Fruit fly (Drosophila melanogaster) whole organism, prepupa: ENCODE data around the gene AsnS.

Source experiments
- CG10631 ChIP-seq: fragments of 200-800 bp; sonication (Bioruptor generic); optimal IDR thresholded peaks from 2 replicates; lab custom pipeline; 2016; ENCODE audit warnings: missing biosample characterization, missing genetic modification characterization
- CG10669 ChIP-seq: fragments of 200-800 bp; sonication (Bioruptor generic); optimal IDR thresholded peaks from 3 replicates; lab custom pipeline; 2018; ENCODE audit warnings: missing biosample characterization, mild to moderate bottlenecking, missing genetic modification characterization, moderate library complexity
- CG11294 ChIP-seq: fragments of 200-800 bp; sonication (Bioruptor generic); IDR thresholded peaks from 2 replicates; pipeline ENCODE4 v1.3.6; 2022; ENCODE audit warnings: missing biosample characterization, missing genetic modification characterization
- CG11762 ChIP-seq: fragments of 200-800 bp; sonication (Bioruptor generic); optimal IDR thresholded peaks from 3 replicates; lab custom pipeline; 2016; ENCODE audit warnings: missing biosample characterization, missing genetic modification characterization; ENCODE audit not compliant: insufficient read depth
- CG11902 ChIP-seq: fragments of 200-800 bp; sonication (Bioruptor generic); optimal IDR thresholded peaks from 3 replicates; lab custom pipeline; 2016; ENCODE audit warnings: missing biosample characterization, missing genetic modification characterization
- CG15336 ChIP-seq: fragments of 200-800 bp; sonication (Bioruptor generic); IDR thresholded peaks from 2 replicates; pipeline ENCODE4 v1.3.6; 2022; ENCODE audit warnings: missing biosample characterization, missing genetic modification characterization
- CG1621 ChIP-seq: fragments of 200-800 bp; sonication (Bioruptor generic); optimal IDR thresholded peaks from 3 replicates; lab custom pipeline; 2018; ENCODE audit warnings: missing biosample characterization, mild to moderate bottlenecking, missing genetic modification characterization
- CG16779 ChIP-seq: fragments of 200-800 bp; sonication (Bioruptor generic); optimal IDR thresholded peaks from 3 replicates; lab custom pipeline; 2017; ENCODE audit warnings: missing biosample characterization, mild to moderate bottlenecking, missing genetic modification characterization
- CG3032 ChIP-seq: fragments of 200-800 bp; optimal IDR thresholded peaks from 2 replicates; lab custom pipeline; 2019; ENCODE audit warnings: missing biosample characterization, mild to moderate bottlenecking, missing genetic modification characterization, moderate library complexity
- CG31627 ChIP-seq: fragments of 200-800 bp; sonication (Bioruptor generic); optimal IDR thresholded peaks from 3 replicates; lab custom pipeline; 2016; ENCODE audit warnings: missing biosample characterization, missing genetic modification characterization
- CG32006 ChIP-seq: fragments of 200-800 bp; sonication (Bioruptor generic); optimal IDR thresholded peaks from 3 replicates; lab custom pipeline; 2017; ENCODE audit warnings: missing biosample characterization, mild to moderate bottlenecking, missing genetic modification characterization
- CG34406 ChIP-seq: fragments of 200-800 bp; sonication (Bioruptor generic); optimal IDR thresholded peaks from 3 replicates; lab custom pipeline; 2016; ENCODE audit warnings: missing biosample characterization, missing genetic modification characterization
- CG3919 ChIP-seq: fragments of 200-800 bp; sonication (Bioruptor generic); optimal IDR thresholded peaks from 3 replicates; lab custom pipeline; 2016; ENCODE audit warnings: missing biosample characterization, missing genetic modification characterization
- CG4318 ChIP-seq: fragments of 200-800 bp; sonication (Bioruptor generic); optimal IDR thresholded peaks from 3 replicates; lab custom pipeline; 2017; ENCODE audit warnings: missing biosample characterization, mild to moderate bottlenecking, missing genetic modification characterization
- CG6163 ChIP-seq: fragments of 200-800 bp; sonication (Bioruptor generic); IDR thresholded peaks from 3 replicates; pipeline ENCODE4 v1.3.6; 2022; ENCODE audit warnings: missing biosample characterization, missing genetic modification characterization
- CG6792 ChIP-seq: fragments of 200-800 bp; sonication (Bioruptor generic); optimal IDR thresholded peaks from 3 replicates; lab custom pipeline; 2016; ENCODE audit warnings: missing biosample characterization, missing genetic modification characterization
- CG6808 ChIP-seq: fragments of 200-800 bp; sonication (Bioruptor generic); optimal IDR thresholded peaks from 3 replicates; lab custom pipeline; 2017; ENCODE audit warnings: missing biosample characterization, missing genetic modification characterization, mild to moderate bottlenecking, moderate library complexity, missing genetic modification reagents
- CG6854 ChIP-seq: fragments of 200-800 bp; sonication (Bioruptor generic); optimal IDR thresholded peaks from 2 replicates; lab custom pipeline; 2017; ENCODE audit warnings: missing biosample characterization, mild to moderate bottlenecking, missing genetic modification characterization
- CG7368 ChIP-seq: fragments of 200-800 bp; sonication (Bioruptor generic); optimal IDR thresholded peaks from 3 replicates; lab custom pipeline; 2016; ENCODE audit warnings: missing biosample characterization, missing genetic modification characterization
- CG8119 ChIP-seq: fragments of 200-800 bp; sonication (Bioruptor generic); IDR thresholded peaks from 3 replicates; pipeline ENCODE4 v1.3.6; 2022; ENCODE audit warnings: missing biosample characterization, missing genetic modification characterization
- CG8319 ChIP-seq: fragments of 200-800 bp; sonication (Bioruptor generic); optimal IDR thresholded peaks from 3 replicates; lab custom pipeline; 2016; ENCODE audit warnings: missing biosample characterization, missing genetic modification characterization
- CG8632 ChIP-seq: fragments of 200-800 bp; sonication (Bioruptor generic); optimal IDR thresholded peaks from 3 replicates; lab custom pipeline; 2016; ENCODE audit warnings: missing biosample characterization, missing genetic modification characterization
- CG9139 ChIP-seq: fragments of 200-800 bp; sonication (Bioruptor generic); optimal IDR thresholded peaks from 3 replicates; lab custom pipeline; 2017; ENCODE audit warnings: missing biosample characterization, mild to moderate bottlenecking, missing genetic modification characterization
- Eip75B ChIP-seq: fragments of 200-800 bp; sonication (Bioruptor generic); optimal IDR thresholded peaks from 3 replicates; lab custom pipeline; 2016; ENCODE audit warnings: missing biosample characterization, missing genetic modification characterization
- Eip78C ChIP-seq: fragments of 200-800 bp; sonication (Bioruptor generic); peaks from one replicate; lab custom pipeline; 2016; ENCODE audit warnings: missing biosample characterization, missing genetic modification characterization
- Eip93F ChIP-seq: fragments of 200-800 bp; sonication (Bioruptor generic); optimal IDR thresholded peaks from 2 replicates; lab custom pipeline; 2016; ENCODE audit warnings: missing biosample characterization, mild to moderate bottlenecking, missing genetic modification characterization
- Ets21C ChIP-seq: fragments of 200-800 bp; sonication (Bioruptor generic); optimal IDR thresholded peaks from 3 replicates; lab custom pipeline; 2016; ENCODE audit warnings: missing biosample characterization, missing genetic modification characterization
- Ets96B ChIP-seq: fragments of 200-800 bp; optimal IDR thresholded peaks from 2 replicates; lab custom pipeline; 2019; ENCODE audit warnings: missing biosample characterization, mild to moderate bottlenecking, missing genetic modification characterization, moderate library complexity
- Gug ChIP-seq: fragments of 200-800 bp; sonication (Bioruptor generic); IDR thresholded peaks from 2 replicates; pipeline ENCODE4 v1.3.6; 2022; ENCODE audit warnings: missing biosample characterization, missing genetic modification characterization
- Lpt ChIP-seq: fragments of 200-800 bp; sonication (Bioruptor generic); optimal IDR thresholded peaks from 3 replicates; lab custom pipeline; 2016; ENCODE audit warnings: missing biosample characterization, missing genetic modification characterization
- Met ChIP-seq: fragments of 200-800 bp; sonication (Bioruptor generic); optimal IDR thresholded peaks from 3 replicates; lab custom pipeline; 2016; ENCODE audit warnings: missing biosample characterization, missing genetic modification characterization
- OdsH ChIP-seq: fragments of 200-800 bp; sonication (Bioruptor generic); optimal IDR thresholded peaks from 3 replicates; lab custom pipeline; 2016; ENCODE audit warnings: missing biosample characterization, missing genetic modification characterization
- Smox ChIP-seq: fragments of 200-800 bp; sonication (Bioruptor generic); optimal IDR thresholded peaks from 3 replicates; lab custom pipeline; 2016; ENCODE audit warnings: missing biosample characterization, missing genetic modification characterization
- Sox102F ChIP-seq: fragments of 200-800 bp; sonication (Bioruptor generic); optimal IDR thresholded peaks from 2 replicates; lab custom pipeline; 2016; ENCODE audit warnings: missing biosample characterization, mild to moderate bottlenecking, missing genetic modification characterization
- Sox14 ChIP-seq: fragments of 200-800 bp; sonication (Bioruptor generic); optimal IDR thresholded peaks from 3 replicates; lab custom pipeline; 2016; ENCODE audit warnings: missing biosample characterization, missing genetic modification characterization
- achi ChIP-seq: fragments of 200-800 bp; sonication (Bioruptor generic); optimal IDR thresholded peaks from 3 replicates; lab custom pipeline; 2016; ENCODE audit warnings: missing biosample characterization, missing genetic modification characterization
- acj6 ChIP-seq: fragments of 200-800 bp; sonication (Bioruptor generic); optimal IDR thresholded peaks from 3 replicates; lab custom pipeline; 2016; ENCODE audit warnings: missing biosample characterization, missing genetic modification characterization
- cyc ChIP-seq: fragments of 200-800 bp; sonication (Bioruptor generic); optimal IDR thresholded peaks from 3 replicates; lab custom pipeline; 2016; ENCODE audit warnings: missing biosample characterization, missing genetic modification characterization
- dac ChIP-seq: fragments of 200-800 bp; sonication (Bioruptor generic); optimal IDR thresholded peaks from 2 replicates; lab custom pipeline; 2017; ENCODE audit warnings: missing biosample characterization, mild to moderate bottlenecking, missing genetic modification characterization
- dsx ChIP-seq: fragments of 200-800 bp; optimal IDR thresholded peaks from 3 replicates; lab custom pipeline; 2019; ENCODE audit warnings: missing biosample characterization, mild to moderate bottlenecking, missing genetic modification characterization, moderate library complexity; ENCODE audit not compliant: poor library complexity, severe bottlenecking
- eg ChIP-seq: fragments of 200-800 bp; sonication (Bioruptor generic); IDR thresholded peaks from 3 replicates; pipeline ENCODE4 v1.3.6; 2022; ENCODE audit warnings: missing biosample characterization, missing genetic modification characterization
- esn ChIP-seq: fragments of 200-800 bp; sonication (Bioruptor generic); optimal IDR thresholded peaks from 2 replicates; lab custom pipeline; 2016; ENCODE audit warnings: missing biosample characterization, mild to moderate bottlenecking, missing genetic modification characterization, moderate library complexity
- fd85E ChIP-seq: fragments of 200-800 bp; sonication (Bioruptor generic); optimal IDR thresholded peaks from 3 replicates; lab custom pipeline; 2016; ENCODE audit warnings: missing biosample characterization, missing genetic modification characterization
- fkh ChIP-seq: fragments of 200-800 bp; sonication (Bioruptor generic); optimal IDR thresholded peaks from 3 replicates; lab custom pipeline; 2017; ENCODE audit warnings: missing biosample characterization, mild to moderate bottlenecking, missing genetic modification characterization, moderate library complexity
- lz ChIP-seq: fragments of 200-800 bp; sonication (Bioruptor generic); optimal IDR thresholded peaks from 3 replicates; lab custom pipeline; 2016; ENCODE audit warnings: missing biosample characterization, missing genetic modification characterization
- net ChIP-seq: fragments of 200-800 bp; sonication (Bioruptor generic); optimal IDR thresholded peaks from 3 replicates; lab custom pipeline; 2016; ENCODE audit warnings: missing biosample characterization, missing genetic modification characterization
- pdm3 ChIP-seq: fragments of 200-800 bp; sonication (Bioruptor generic); optimal IDR thresholded peaks from 3 replicates; lab custom pipeline; 2016; ENCODE audit warnings: missing biosample characterization, missing genetic modification characterization
- salr ChIP-seq, 2 experiments: fragments of 200-800 bp; sonication (Bioruptor generic); optimal IDR thresholded peaks; 3 replicates each; lab custom pipeline; 2016 to 2018; ENCODE audit warnings: missing biosample characterization in 2 of 2, missing genetic modification characterization in 2 of 2, mild to moderate bottlenecking in 1 of 2
- spab ChIP-seq: fragments of 200-800 bp; sonication (Bioruptor generic); optimal IDR thresholded peaks from 2 replicates; lab custom pipeline; 2017; ENCODE audit warnings: missing biosample characterization, mild to moderate bottlenecking, missing genetic modification characterization, missing genetic modification reagents
- ss ChIP-seq, 2 experiments: fragments of 200-800 bp; sonication (Bioruptor generic); optimal IDR thresholded peaks; 2 replicates in 1 of 2; 3 replicates in 1 of 2; lab custom pipeline; 2017 to 2018; ENCODE audit warnings: mild to moderate bottlenecking in 2 of 2, missing biosample characterization in 2 of 2, missing genetic modification characterization in 2 of 2, moderate library complexity in 1 of 2
- svp ChIP-seq: fragments of 200-800 bp; sonication (Bioruptor generic); peaks from one replicate; lab custom pipeline; 2016; ENCODE audit warnings: missing biosample characterization, missing genetic modification characterization
- topi ChIP-seq: fragments of 200-800 bp; sonication (Bioruptor generic); optimal IDR thresholded peaks from 3 replicates; lab custom pipeline; 2016; ENCODE audit warnings: missing biosample characterization, missing genetic modification characterization

The AsnS gene

DNA sequence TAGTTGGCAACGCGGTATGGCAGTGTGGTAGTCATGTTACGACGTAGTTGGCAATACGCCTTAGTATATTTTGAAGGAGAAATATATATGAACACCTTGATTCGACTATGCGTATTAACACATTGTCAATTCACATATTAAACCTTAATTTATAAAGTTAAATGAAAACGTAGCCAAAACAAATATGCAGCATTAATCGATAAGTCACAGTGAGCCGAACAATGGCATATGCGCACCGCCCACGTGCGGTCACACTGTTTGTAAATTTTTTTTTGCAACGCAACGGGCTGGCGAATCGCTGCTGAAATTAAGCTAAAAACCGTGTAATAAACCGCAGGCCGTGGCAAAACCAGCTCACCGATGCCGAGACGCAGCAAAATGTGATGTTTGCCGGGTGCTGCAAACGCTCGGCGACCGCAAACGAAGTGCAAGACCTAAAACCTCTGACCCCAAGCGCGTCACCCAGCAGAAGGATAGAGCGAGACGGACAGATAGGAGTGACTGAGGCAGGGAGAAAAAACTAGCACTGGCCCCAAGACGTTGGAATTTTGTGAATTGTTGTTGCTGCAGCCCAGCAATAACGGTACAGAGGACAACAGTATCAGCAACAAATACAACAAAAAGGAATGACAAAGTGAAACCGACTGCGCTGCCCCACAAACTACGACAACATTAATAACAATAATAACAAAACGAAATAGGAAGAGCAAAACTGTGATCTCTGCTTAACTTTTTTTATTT is 2.8 kb downstream of the AsnS start:
- TF ChIP-seq Sox102F (GFP tag; lab: Kevin White, UChicago) (no peak), CG10631 (GFP tag; lab: Kevin White, UChicago) (no peak), dsx (GFP tag; lab: Kevin White, UChicago) (no peak), CG11762 (GFP tag; lab: Kevin White, UChicago) (no peak), Lpt (GFP tag; lab: Kevin White, UChicago) (no peak), lz (GFP tag; lab: Kevin White, UChicago) (no peak), fd85E (GFP tag; lab: Kevin White, UChicago) (no peak), CG10669 (GFP tag; lab: Kevin White, UChicago) (no peak), CG8319 (GFP tag; lab: Kevin White, UChicago) (no peak), CG3919 (no peak), Eip75B (GFP tag; lab: Kevin White, UChicago) (no peak), Eip78C (GFP tag; lab: Kevin White, UChicago) (peak; percentile 48), CG32006 (GFP tag; lab: Kevin White, UChicago) (no peak), Eip93F (GFP tag; lab: Kevin White, UChicago) (no peak), CG34406 (GFP tag; lab: Kevin White, UChicago) (no peak), ss (GFP tag; optimal IDR thresholded peaks at IDR 0.05; lab: Kevin White, UChicago) (peak in 1 of 2 experiments; percentile 30), acj6 (no peak), Sox14 (GFP tag; lab: Kevin White, UChicago) (peak; percentile 38), pdm3 (GFP tag; lab: Kevin White, UChicago) (no peak), CG15336 (GFP tag; lab: Robert Waterston, UW) (peak; percentile 45), OdsH (no peak), eg (GFP tag; lab: Robert Waterston, UW) (0 out of 3 replicates have a peak, but pooled peaks have one; percentile 29), CG7368 (GFP tag; lab: Kevin White, UChicago) (no peak), salr (GFP tag; optimal IDR thresholded peaks at IDR 0.05; lab: Kevin White, UChicago) (no peak), CG4318 (no peak), Smox (no peak), CG16779 (tag; lab: Kevin White, UChicago) (no peak), CG6792 (GFP tag; lab: Kevin White, UChicago) (no peak), CG1621 (peak; percentile 5), CG8119 (GFP tag; lab: Robert Waterston, UW) (no peak), net (GFP tag; lab: Kevin White, UChicago) (no peak), svp (GFP tag; lab: Kevin White, UChicago) (peak; percentile 100), Gug (GFP tag; lab: Robert Waterston, UW) (no peak), CG6163 (GFP tag; lab: Robert Waterston, UW) (no peak), Ets21C (no peak), CG8632 (no peak), Met (GFP tag; lab: Kevin White, UChicago) (no peak), CG11294 (GFP tag; lab: Robert Waterston, UW) (no peak), topi (GFP tag; lab: Kevin White, UChicago) (no peak), achi (GFP tag; lab: Kevin White, UChicago) (no peak), esn (GFP tag; lab: Kevin White, UChicago) (no peak), dac (GFP tag; lab: Kevin White, UChicago) (no peak), fkh (GFP tag; lab: Kevin White, UChicago) (peak; percentile 48), CG31627 (peak; percentile 3), CG6854 (GFP tag; lab: Kevin White, UChicago) (peak; percentile 30), CG3032 (tag; lab: Kevin White, UChicago) (no peak), spab (no peak), Ets96B (no peak), cyc (GFP tag; lab: Kevin White, UChicago) (no peak), CG6808 (GFP tag; lab: Kevin White, UChicago) (peak; percentile 23), CG11902 (GFP tag; lab: Kevin White, UChicago) (no peak), CG9139 (no peak)
